ENCODE assay signal across 3 fruit fly cellular contexts in the genomic region with DNA sequence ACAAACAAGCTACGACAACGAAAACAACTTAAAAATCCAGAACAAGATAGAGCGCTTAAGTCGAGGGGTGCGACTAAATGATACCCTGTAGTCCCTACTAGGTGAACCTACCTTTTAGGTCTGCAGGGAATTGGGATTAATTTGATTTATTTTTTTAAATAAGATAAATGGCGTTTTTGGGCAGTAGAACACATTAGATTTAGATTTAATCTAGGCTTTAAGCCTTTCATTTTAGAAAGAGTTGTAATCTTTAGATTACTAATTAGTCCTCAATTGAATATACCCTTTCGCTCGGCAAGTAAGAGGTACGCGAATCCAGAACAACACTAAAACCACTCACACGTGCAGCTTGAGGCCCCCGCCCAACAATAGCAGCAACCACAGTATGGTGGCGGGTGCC.
A peak's percentile ranks its signal among the peaks of the same experiment; 100 is the strongest.
TF ChIP-seq lines count a peak whose summit lies in the region.

No protein-coding gene starts in this region.

- TF ChIP-seq CTCF in whole organism, embryonic (GFP tag; optimal IDR thresholded peaks at IDR 0.05; lab: Kevin White, UChicago), result no peak

TF ChIP-seq in whole organism, embryonic, 481 proteins besides CTCF, POLR2A, EP300 and RAD21:
- TF ChIP-seq B-H2 (GFP tag; optimal IDR thresholded peaks at IDR 0.05; lab: Kevin White, UChicago) (no peak), Sry-δ (GFP tag; optimal IDR thresholded peaks at IDR 0.05; lab: Kevin White, UChicago) (no peak), CG5245 (GFP tag; optimal IDR thresholded peaks at IDR 0.05; lab: Kevin White, UChicago) (no peak), CG11504 (tag; optimal IDR thresholded peaks at IDR 0.05; lab: Kevin White, UChicago) (no peak), gce (GFP tag; IDR thresholded peaks at IDR 0.05; lab: Robert Waterston, UW) (no peak), ato (GFP tag; IDR thresholded peaks at IDR 0.05; lab: Robert Waterston, UW; ENCODE audit: partially characterized antibody) (no peak), row (GFP tag; IDR thresholded peaks at IDR 0.05; lab: Robert Waterston, UW) (peak; percentile 39; the same call in 1 of the 3 replicates), NC2α (GFP tag; optimal IDR thresholded peaks at IDR 0.05; lab: Kevin White, UChicago) (no peak), Meics (GFP tag; optimal IDR thresholded peaks at IDR 0.05; lab: Kevin White, UChicago) (no peak), D19B (GFP tag; optimal IDR thresholded peaks at IDR 0.05; lab: Kevin White, UChicago) (peak; percentile 15), emc (GFP tag; optimal IDR thresholded peaks at IDR 0.05; lab: Kevin White, UChicago) (no peak), Drgx (GFP tag; IDR thresholded peaks at IDR 0.05; lab: Robert Waterston, UW) (peak; percentile 27; the same call in 1 of the 2 replicates), Max (GFP tag; optimal IDR thresholded peaks at IDR 0.05; lab: Kevin White, UChicago) (no peak), dimm (GFP tag; IDR thresholded peaks at IDR 0.05; lab: Robert Waterston, UW) (no peak), br (optimal IDR thresholded peaks at IDR 0.05; lab: Kevin White, UChicago) (no peak), ranshi (GFP tag; IDR thresholded peaks at IDR 0.05; lab: Robert Waterston, UW) (no peak), CG3407 (GFP tag; optimal IDR thresholded peaks at IDR 0.05; lab: Kevin White, UChicago) (no peak), YL-1 (GFP tag; optimal IDR thresholded peaks at IDR 0.05; lab: Kevin White, UChicago) (no peak), CG2116 (GFP tag; optimal IDR thresholded peaks at IDR 0.05; lab: Kevin White, UChicago) (no peak), ATbp (GFP tag; optimal IDR thresholded peaks at IDR 0.05; lab: Kevin White, UChicago) (no peak), CG13123 (GFP tag; optimal IDR thresholded peaks at IDR 0.05; lab: Kevin White, UChicago) (no peak), CG6654 (GFP tag; optimal IDR thresholded peaks at IDR 0.05; lab: Kevin White, UChicago) (no peak), caup (GFP tag; optimal IDR thresholded peaks at IDR 0.05; lab: Kevin White, UChicago; ENCODE audit: severe bottlenecking) (no peak), sc (optimal IDR thresholded peaks at IDR 0.05; lab: Kevin White, UChicago) (no peak), sc (GFP tag; optimal IDR thresholded peaks at IDR 0.05; lab: Kevin White, UChicago) (no peak), Camta (GFP tag; optimal IDR thresholded peaks at IDR 0.05; lab: Kevin White, UChicago) (no peak), CG8478 (optimal IDR thresholded peaks at IDR 0.05; lab: Kevin White, UChicago) (no peak)

TF ChIP-seq in whole organism, prepupa, 60 proteins besides CTCF, POLR2A, EP300 and RAD21 (continues in another document):
- TF ChIP-seq CG1621 (tag; optimal IDR thresholded peaks at IDR 0.05; lab: Kevin White, UChicago), result no peak
- TF ChIP-seq OdsH (GFP tag; optimal IDR thresholded peaks at IDR 0.05; lab: Kevin White, UChicago), result peak; percentile 1
- peak; percentile 16; the same call in 1 of the 2 replicates for TF ChIP-seq CG15336 (GFP tag; IDR thresholded peaks at IDR 0.05; lab: Robert Waterston, UW)
- no peak for TF ChIP-seq eg (GFP tag; IDR thresholded peaks at IDR 0.05; lab: Robert Waterston, UW)
- no peak for TF ChIP-seq CG8319 (GFP tag; optimal IDR thresholded peaks at IDR 0.05; lab: Kevin White, UChicago)
- TF ChIP-seq CG32006 (GFP tag; optimal IDR thresholded peaks at IDR 0.05; lab: Kevin White, UChicago), result peak; percentile 38
- no peak for TF ChIP-seq Sox102F (GFP tag; optimal IDR thresholded peaks at IDR 0.05; lab: Kevin White, UChicago)
- TF ChIP-seq topi (GFP tag; optimal IDR thresholded peaks at IDR 0.05; lab: Kevin White, UChicago), result peak; percentile 4
- no peak for TF ChIP-seq Lpt (GFP tag; optimal IDR thresholded peaks at IDR 0.05; lab: Kevin White, UChicago)
- no peak for TF ChIP-seq achi (GFP tag; optimal IDR thresholded peaks at IDR 0.05; lab: Kevin White, UChicago)
- TF ChIP-seq Blimp-1 (GFP tag; optimal IDR thresholded peaks at IDR 0.05; lab: Kevin White, UChicago), result no peak
- TF ChIP-seq Eip78C (GFP tag; lab: Kevin White, UChicago), result peak; percentile 67
- TF ChIP-seq CG10669 (GFP tag; optimal IDR thresholded peaks at IDR 0.05; lab: Kevin White, UChicago), result peak; percentile 14
- no peak for TF ChIP-seq CG6792 (GFP tag; optimal IDR thresholded peaks at IDR 0.05; lab: Kevin White, UChicago)
- TF ChIP-seq Hr38 (GFP tag; optimal IDR thresholded peaks at IDR 0.05; lab: Kevin White, UChicago), result no peak
- no peak for TF ChIP-seq Ets21C (GFP tag; optimal IDR thresholded peaks at IDR 0.05; lab: Kevin White, UChicago)
- TF ChIP-seq Gug (GFP tag; IDR thresholded peaks at IDR 0.05; lab: Robert Waterston, UW), result no peak
- peak; percentile 33 for TF ChIP-seq pdm3 (GFP tag; optimal IDR thresholded peaks at IDR 0.05; lab: Kevin White, UChicago)
- no peak for TF ChIP-seq acj6 (GFP tag; optimal IDR thresholded peaks at IDR 0.05; lab: Kevin White, UChicago)
- no peak for TF ChIP-seq CG9139 (GFP tag; optimal IDR thresholded peaks at IDR 0.05; lab: Kevin White, UChicago)
- TF ChIP-seq fd85E (GFP tag; optimal IDR thresholded peaks at IDR 0.05; lab: Kevin White, UChicago), result no peak
- TF ChIP-seq cyc (GFP tag; optimal IDR thresholded peaks at IDR 0.05; lab: Kevin White, UChicago), result no peak
- TF ChIP-seq dsx (GFP tag; optimal IDR thresholded peaks at IDR 0.05; lab: Kevin White, UChicago; ENCODE audit: poor library complexity, severe bottlenecking), result no peak
- no peak for TF ChIP-seq Met (GFP tag; optimal IDR thresholded peaks at IDR 0.05; lab: Kevin White, UChicago)
- TF ChIP-seq CG6163 (GFP tag; IDR thresholded peaks at IDR 0.05; lab: Robert Waterston, UW), result no peak
- TF ChIP-seq Ets96B (tag; optimal IDR thresholded peaks at IDR 0.05; lab: Kevin White, UChicago), result peak; percentile 36
- TF ChIP-seq CG6854 (GFP tag; optimal IDR thresholded peaks at IDR 0.05; lab: Kevin White, UChicago), result no peak
- no peak for TF ChIP-seq Smox (GFP tag; optimal IDR thresholded peaks at IDR 0.05; lab: Kevin White, UChicago)
- TF ChIP-seq CG11294 (GFP tag; IDR thresholded peaks at IDR 0.05; lab: Robert Waterston, UW), result no peak
- peak; percentile 59 for TF ChIP-seq svp (GFP tag; lab: Kevin White, UChicago)
- TF ChIP-seq Eip93F (GFP tag; optimal IDR thresholded peaks at IDR 0.05; lab: Kevin White, UChicago), result no peak
- TF ChIP-seq CG7368 (GFP tag; optimal IDR thresholded peaks at IDR 0.05; lab: Kevin White, UChicago), result no peak
- no peak for TF ChIP-seq CG34406 (GFP tag; optimal IDR thresholded peaks at IDR 0.05; lab: Kevin White, UChicago)
- no peak for TF ChIP-seq ss (GFP tag; optimal IDR thresholded peaks at IDR 0.05; lab: Kevin White, UChicago)

TF ChIP-seq in whole organism, pupa, 21 proteins besides CTCF, POLR2A, EP300 and RAD21:
- peak; percentile 52 for TF ChIP-seq CG14655 (GFP tag; optimal IDR thresholded peaks at IDR 0.05; lab: Kevin White, UChicago)
- TF ChIP-seq CG32121 (GFP tag; IDR thresholded peaks at IDR 0.05; lab: Robert Waterston, UW), result no peak
- peak; percentile 22 for TF ChIP-seq CG15710 (tag; optimal IDR thresholded peaks at IDR 0.05; lab: Kevin White, UChicago)
- no peak for TF ChIP-seq CG4496 (GFP tag; IDR thresholded peaks at IDR 0.05; lab: Robert Waterston, UW)
- no peak for TF ChIP-seq Ets98B (GFP tag; IDR thresholded peaks at IDR 0.05; lab: Robert Waterston, UW)
- no peak for TF ChIP-seq CG10348 (GFP tag; IDR thresholded peaks at IDR 0.05; lab: Robert Waterston, UW)
- TF ChIP-seq CG8159 (tag; optimal IDR thresholded peaks at IDR 0.05; lab: Kevin White, UChicago), result peak; percentile 45
- TF ChIP-seq CG9948 (tag; optimal IDR thresholded peaks at IDR 0.05; lab: Kevin White, UChicago), result peak; percentile 38
- TF ChIP-seq fd96Ca (GFP tag; IDR thresholded peaks at IDR 0.05; lab: Robert Waterston, UW), result 0 out of 3 replicates have a peak, but pooled peaks have one; percentile 19
- TF ChIP-seq CG34367 (tag; optimal IDR thresholded peaks at IDR 0.05; lab: Kevin White, UChicago), result no peak
- no peak for TF ChIP-seq CG12605 (GFP tag; IDR thresholded peaks at IDR 0.05; lab: Robert Waterston, UW)
- TF ChIP-seq CG17806 (tag; optimal IDR thresholded peaks at IDR 0.05; lab: Kevin White, UChicago), result peak; percentile 5
- TF ChIP-seq Pif1B (GFP tag; optimal IDR thresholded peaks at IDR 0.05; lab: Kevin White, UChicago), result no peak
- TF ChIP-seq Pif1A (GFP tag; optimal IDR thresholded peaks at IDR 0.05; lab: Kevin White, UChicago), result no peak
- TF ChIP-seq D1 (tag; optimal IDR thresholded peaks at IDR 0.05; lab: Kevin White, UChicago), result no peak
- peak; percentile 20 for TF ChIP-seq CG8301 (tag; optimal IDR thresholded peaks at IDR 0.05; lab: Kevin White, UChicago)
- TF ChIP-seq CG13204 (GFP tag; optimal IDR thresholded peaks at IDR 0.05; lab: Kevin White, UChicago), result no peak
